Worm (Caenorhabditis elegans) whole organism, young adult: ENCODE measurements around the gene gpch-1.
"Not testable (repeated sequence)": the region's sequence is repeated elsewhere in the genome, so short reads cannot be mapped to it uniquely, and the experiment has no call there.

Source experiments
- C06A6.2 ChIP-seq: fragments of 200-800 bp; sonication (Bioruptor generic); conservative IDR thresholded peaks from 2 replicates; pipeline ENCODE4 v1.3.6; 2022; ENCODE audit warnings: missing genetic modification characterization, missing compliant biosample characterization
- F33H1.4 ChIP-seq: fragments of 200-800 bp; sonication (Bioruptor generic); IDR thresholded peaks from 2 replicates; pipeline ENCODE4 v1.3.6; 2022; ENCODE audit warnings: missing genetic modification reagents, missing genetic modification characterization, missing compliant biosample characterization
- F37B4.10 ChIP-seq: fragments of 200-800 bp; sonication (Bioruptor generic); IDR thresholded peaks from 2 replicates; pipeline ENCODE4 v1.3.6; 2022; ENCODE audit warnings: missing genetic modification characterization, missing compliant biosample characterization
- Y56A3A.18 ChIP-seq: fragments of 200-800 bp; sonication (Bioruptor generic); IDR thresholded peaks from 2 replicates; pipeline ENCODE4 v1.3.6; 2022; ENCODE audit warnings: missing genetic modification reagents, missing genetic modification characterization, missing compliant biosample characterization
- Y95B8A.8 ChIP-seq: fragments of 200-800 bp; sonication (Bioruptor generic); IDR thresholded peaks from 2 replicates; pipeline ENCODE4 v1.3.6; 2022; ENCODE audit warnings: missing genetic modification reagents, missing genetic modification characterization, missing compliant biosample characterization
- ZK185.1 ChIP-seq: sonication (generic microtip); optimal IDR thresholded peaks from 2 replicates; lab custom pipeline; 2016; ENCODE audit warnings: mild to moderate bottlenecking, missing genetic modification characterization, missing compliant biosample characterization; ENCODE audit not compliant: poor library complexity, severe bottlenecking
- cebp-1 ChIP-seq, 2 experiments: fragments of 200-800 bp in 1 of 2; sonication (Bioruptor generic) in 1 of 2; sonication (generic microtip) in 1 of 2; IDR thresholded peaks in 1 of 2; optimal IDR thresholded peaks in 1 of 2; 2 replicates each; pipeline versions ENCODE4 v1.3.6 to Lab custom; 2017 to 2022; ENCODE audit warnings: missing compliant biosample characterization in 2 of 2, missing genetic modification characterization in 2 of 2, mild to moderate bottlenecking in 1 of 2, missing genetic modification reagents in 1 of 2, moderate library complexity in 1 of 2
- cebp-2 ChIP-seq: fragments of 200-800 bp; sonication (Bioruptor generic); IDR thresholded peaks from 2 replicates; pipeline ENCODE4 v1.3.6; 2022; ENCODE audit warnings: missing genetic modification characterization, missing compliant biosample characterization
- ceh-27 ChIP-seq: fragments of 200-800 bp; sonication (Bioruptor generic); optimal IDR thresholded peaks from 2 replicates; lab custom pipeline; 2018; ENCODE audit warnings: mild to moderate bottlenecking, missing genetic modification characterization, moderate library complexity, missing compliant biosample characterization
- ceh-40 ChIP-seq: fragments of 200-800 bp; sonication (Bioruptor generic); IDR thresholded peaks from 2 replicates; pipeline ENCODE4 v1.3.6; 2022; ENCODE audit warnings: missing genetic modification characterization, missing compliant biosample characterization
- ceh-79 ChIP-seq: sonication (generic microtip); optimal IDR thresholded peaks from 2 replicates; lab custom pipeline; 2017; ENCODE audit warnings: mild to moderate bottlenecking, missing genetic modification characterization, missing compliant biosample characterization
- die-1 ChIP-seq: sonication (generic microtip); optimal IDR thresholded peaks from 2 replicates; lab custom pipeline; 2016; ENCODE audit warnings: missing genotype, mild to moderate bottlenecking, missing genetic modification characterization, missing compliant biosample characterization
- dpff-1 ChIP-seq: sonication (generic microtip); optimal IDR thresholded peaks from 2 replicates; lab custom pipeline; 2017; ENCODE audit warnings: mild to moderate bottlenecking, missing genetic modification characterization, missing compliant biosample characterization
- egl-44 ChIP-seq: fragments of 200-800 bp; sonication (Bioruptor generic); IDR thresholded peaks from 2 replicates; pipeline ENCODE4 v1.3.6; 2022; ENCODE audit warnings: missing genetic modification reagents, missing genetic modification characterization, missing compliant biosample characterization
- fkh-3 ChIP-seq: sonication (generic microtip); optimal IDR thresholded peaks from 2 replicates; lab custom pipeline; 2016; ENCODE audit warnings: mild to moderate bottlenecking, missing genetic modification characterization, missing compliant biosample characterization
- gei-17 ChIP-seq: fragments of 200-800 bp; sonication (Bioruptor generic); optimal IDR thresholded peaks from 2 replicates; lab custom pipeline; 2018; ENCODE audit warnings: mild to moderate bottlenecking, missing genetic modification characterization, missing compliant biosample characterization
- him-1 ChIP-seq: sonication (generic microtip); optimal IDR thresholded peaks from 2 replicates; lab custom pipeline; 2016; ENCODE audit warnings: missing genotype, missing genetic modification reagents, missing genetic modification characterization, missing compliant biosample characterization
- hlh-12 ChIP-seq: sonication (generic microtip); optimal IDR thresholded peaks from 2 replicates; lab custom pipeline; 2016; ENCODE audit warnings: missing genetic modification characterization, missing compliant biosample characterization
- hmg-1.2 ChIP-seq: fragments of 200-800 bp; sonication (Bioruptor generic); IDR thresholded peaks from 2 replicates; pipeline ENCODE4 v1.3.6; 2022; ENCODE audit warnings: missing genetic modification reagents, missing genetic modification characterization, missing compliant biosample characterization
- lin-35 ChIP-seq, 3 experiments: fragments of 150-350 bp in 2 of 3; sonication (generic microtip) in 1 of 3; optimal IDR thresholded peaks; 2 replicates each; lab custom pipeline; 2014 to 2018; ENCODE audit warnings: missing biosample characterization in 3 of 3, missing genetic modification characterization in 3 of 3, missing genetic modification reagents in 3 of 3
- lin-54 ChIP-seq: fragments of 200-800 bp; sonication (Bioruptor generic); optimal IDR thresholded peaks from 2 replicates; lab custom pipeline; 2018; ENCODE audit warnings: mild to moderate bottlenecking, missing genetic modification characterization, missing compliant biosample characterization
- lsl-1 ChIP-seq: fragments of 200-800 bp; sonication (Bioruptor generic); optimal IDR thresholded peaks from 2 replicates; lab custom pipeline; 2018; ENCODE audit warnings: mild to moderate bottlenecking, missing genetic modification characterization, moderate library complexity, missing compliant biosample characterization
- lsy-27 ChIP-seq: sonication (generic microtip); optimal IDR thresholded peaks from 2 replicates; lab custom pipeline; 2017; ENCODE audit warnings: missing genetic modification characterization, mild to moderate bottlenecking, missing compliant biosample characterization, antibody characterized with exemption, missing genotype, borderline replicate concordance; ENCODE audit not compliant: insufficient read depth
- madf-10 ChIP-seq: sonication (generic microtip); optimal IDR thresholded peaks from 2 replicates; lab custom pipeline; 2016; ENCODE audit warnings: mild to moderate bottlenecking, missing genetic modification characterization, missing compliant biosample characterization
- madf-6 ChIP-seq: fragments of 200-800 bp; sonication (Bioruptor generic); IDR thresholded peaks from 2 replicates; pipeline ENCODE4 v1.3.6; 2022; ENCODE audit warnings: missing genetic modification reagents, missing genetic modification characterization, missing compliant biosample characterization
- madf-8 ChIP-seq: fragments of 200-800 bp; sonication (Bioruptor generic); conservative IDR thresholded peaks from 2 replicates; pipeline ENCODE4 v1.3.6; 2022; ENCODE audit warnings: missing genetic modification reagents, missing genetic modification characterization, missing compliant biosample characterization
- mcd-1 ChIP-seq: fragments of 200-800 bp; sonication (Bioruptor generic); IDR thresholded peaks from 2 replicates; pipeline ENCODE4 v1.3.6; 2022; ENCODE audit warnings: missing genetic modification reagents, missing genetic modification characterization, missing compliant biosample characterization
- nfyb-1 ChIP-seq: fragments of 200-800 bp; sonication (Bioruptor generic); IDR thresholded peaks from 2 replicates; pipeline ENCODE4 v1.3.6; 2022; ENCODE audit warnings: missing genetic modification reagents, missing genetic modification characterization, missing compliant biosample characterization
- nhr-27 ChIP-seq: fragments of 200-800 bp; sonication (Bioruptor generic); optimal IDR thresholded peaks from 2 replicates; lab custom pipeline; 2018; ENCODE audit warnings: mild to moderate bottlenecking, missing genetic modification characterization, moderate library complexity, missing compliant biosample characterization
- pbrm-1 ChIP-seq: fragments of 200-800 bp; sonication (Bioruptor generic); IDR thresholded peaks from 2 replicates; pipeline ENCODE4 v1.3.6; 2022; ENCODE audit warnings: missing genetic modification reagents, missing genetic modification characterization, missing compliant biosample characterization
- rcor-1 ChIP-seq: fragments of 200-800 bp; sonication (Bioruptor generic); IDR thresholded peaks from 2 replicates; pipeline ENCODE4 v1.3.6; 2022; ENCODE audit warnings: missing genetic modification reagents, missing genetic modification characterization, missing compliant biosample characterization
- repo-1 ChIP-seq: sonication (generic microtip); optimal IDR thresholded peaks from 2 replicates; lab custom pipeline; 2017; ENCODE audit warnings: mild to moderate bottlenecking, missing genetic modification characterization, missing compliant biosample characterization
- rpc-1 ChIP-seq, 2 experiments: fragments of 150-350 bp in 1 of 2; sonication (generic microtip) in 1 of 2; optimal IDR thresholded peaks; 2 replicates each; lab custom pipeline; 2014 to 2018; ENCODE audit warnings: missing biosample characterization in 1 of 2, missing genetic modification characterization in 1 of 2, missing genetic modification reagents in 1 of 2, missing genotype in 1 of 2
- snpc-3.4 ChIP-seq: sonication (generic microtip); optimal IDR thresholded peaks from 2 replicates; lab custom pipeline; 2017; ENCODE audit warnings: missing genetic modification characterization, mild to moderate bottlenecking, missing compliant biosample characterization, antibody characterized with exemption, moderate library complexity, missing genotype, missing genetic modification reagents
- snpc-4 ChIP-seq, 5 experiments: fragments of 150-350 bp in 1 of 5; sonication (generic microtip) in 4 of 5; optimal IDR thresholded peaks; 2 replicates each; lab custom pipeline; 2014 to 2018; ENCODE audit warnings: missing genetic modification characterization in 5 of 5, missing biosample characterization in 3 of 5, antibody characterized with exemption in 2 of 5, mild to moderate bottlenecking in 2 of 5, missing compliant biosample characterization in 2 of 5, missing genotype in 2 of 5, moderate library complexity in 2 of 5, missing genetic modification reagents in 1 of 5
- tlf-1 ChIP-seq: fragments of 200-800 bp; sonication (Bioruptor generic); optimal IDR thresholded peaks from 2 replicates; lab custom pipeline; 2018; ENCODE audit warnings: mild to moderate bottlenecking, missing genetic modification characterization, missing compliant biosample characterization
- unc-130 ChIP-seq: sonication (generic microtip); optimal IDR thresholded peaks from 2 replicates; lab custom pipeline; 2016; ENCODE audit warnings: missing genetic modification reagents, missing genetic modification characterization, missing compliant biosample characterization
- ztf-3 ChIP-seq: fragments of 200-800 bp; sonication (Bioruptor generic); optimal IDR thresholded peaks from 2 replicates; lab custom pipeline; 2018; ENCODE audit warnings: mild to moderate bottlenecking, missing genetic modification characterization, missing compliant biosample characterization
- ztf-6 ChIP-seq: fragments of 200-800 bp; sonication (Bioruptor generic); IDR thresholded peaks from 2 replicates; pipeline ENCODE4 v1.3.6; 2022; ENCODE audit warnings: missing genetic modification reagents, missing genetic modification characterization, missing compliant biosample characterization

The gpch-1 gene

DNA sequence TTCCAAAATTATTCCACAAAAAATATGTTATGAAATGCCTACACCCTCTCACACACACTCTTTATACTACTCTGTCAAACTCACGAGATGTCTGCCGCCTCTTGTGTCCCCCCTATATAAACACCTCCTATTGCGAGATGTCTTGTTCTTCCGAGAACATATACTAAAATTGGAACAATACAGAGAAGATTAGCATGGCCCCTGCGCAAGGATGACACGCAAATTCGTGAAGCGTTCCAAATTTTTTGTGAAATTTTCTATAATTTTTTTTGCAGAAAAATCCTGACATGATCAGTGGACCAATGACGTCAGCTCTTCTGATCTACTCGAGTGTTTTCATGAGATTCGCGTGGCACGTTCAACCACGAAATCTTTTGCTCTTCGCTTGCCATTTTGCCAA is 5.7 kb downstream of the gpch-1 start (continued):
- TF ChIP-seq Y56A3A.18: 0 out of 2 replicates have a peak, but pooled peaks have one; percentile 64
- peak; percentile 2 for TF ChIP-seq die-1
- peak; percentile 54; the same call in 1 of the 2 replicates for TF ChIP-seq egl-44
- peak; percentile 38 for TF ChIP-seq ZK185.1 (tag; lab: Kevin White, UChicago)
- peak; percentile 26 for TF ChIP-seq lsl-1
- peak; percentile 64 for TF ChIP-seq hmg-1.2 (GFP tag; lab: Robert Waterston, UW)
- TF ChIP-seq madf-8 (GFP tag; lab: Robert Waterston, UW): 0 out of 2 replicates have a peak, but pooled peaks have one; percentile 12
- peak; percentile 56 for TF ChIP-seq ceh-79 (tag; lab: Kevin White, UChicago)
- TF ChIP-seq pbrm-1 (GFP tag; lab: Robert Waterston, UW): peak; percentile 58; the same call in 1 of the 2 replicates
- TF ChIP-seq ztf-6: 0 out of 2 replicates have a peak, but pooled peaks have one; percentile 25
- TF ChIP-seq rpc-1 (optimal IDR thresholded peaks at IDR 0.05; lab: Kevin White, UChicago): peak; percentile 50
- peak; percentile 70 for TF ChIP-seq rpc-1 (tag; optimal IDR thresholded peaks at IDR 0.05; lab: Kevin White, UChicago)
- TF ChIP-seq rcor-1 (GFP tag; lab: Robert Waterston, UW): peak; percentile 74
- peak in 1 of 3 experiments; percentile 52 for TF ChIP-seq lin-35 (GFP tag; optimal IDR thresholded peaks at IDR 0.05; lab: Kevin White, UChicago)
- peak; percentile 7 for TF ChIP-seq ceh-27 (GFP tag; lab: Kevin White, UChicago)
- peak; percentile 54 for TF ChIP-seq repo-1 (tag; lab: Kevin White, UChicago)
- peak; percentile 39 for TF ChIP-seq lin-54 (GFP tag; lab: Kevin White, UChicago)
- peak; percentile 78; the same call in 1 of the 2 replicates for TF ChIP-seq nfyb-1
- peak; percentile 65 for TF ChIP-seq mcd-1
- TF ChIP-seq dpff-1: peak; percentile 57
- TF ChIP-seq snpc-4 (GFP tag; optimal IDR thresholded peaks at IDR 0.05; lab: Kevin White, UChicago): peak; percentile 92
- TF ChIP-seq snpc-4 (tag; optimal IDR thresholded peaks at IDR 0.05; lab: Kevin White, UChicago): peak; percentile 94 to 99 (median 96)
- TF ChIP-seq gei-17 (GFP tag; lab: Kevin White, UChicago): peak; percentile 28
- peak; percentile 17; the same call in 1 of the 2 replicates for TF ChIP-seq F33H1.4 (GFP tag; lab: Robert Waterston, UW)
- peak; percentile 68 for TF ChIP-seq madf-6 (GFP tag; lab: Robert Waterston, UW)
- peak; percentile 46; the same call in 1 of the 2 replicates for TF ChIP-seq C06A6.2
- not testable (repeated sequence) for TF ChIP-seq cebp-1 (GFP tag; IDR thresholded peaks at IDR 0.05; lab: Robert Waterston, UW)
- TF ChIP-seq cebp-1 (tag; optimal IDR thresholded peaks at IDR 0.05; lab: Kevin White, UChicago): peak; percentile 77

DNA sequence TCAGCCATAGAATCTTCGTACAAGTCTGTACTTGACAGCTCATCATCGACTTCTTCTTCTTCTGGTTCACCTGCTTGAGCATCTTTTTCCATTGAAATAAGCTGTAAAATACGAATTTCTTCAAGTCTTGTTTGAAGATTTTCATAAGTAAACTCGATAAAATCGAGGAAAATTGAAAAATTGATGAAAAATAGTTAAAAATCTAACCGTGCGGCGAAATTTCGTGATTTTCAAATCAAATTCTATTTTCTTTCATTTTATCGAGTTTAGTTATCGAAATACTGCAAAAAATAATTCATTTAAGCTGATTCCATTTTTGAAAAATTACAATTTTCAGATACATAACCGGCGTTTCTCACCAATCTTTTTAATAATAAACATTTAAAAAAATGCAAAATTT is 6.8 kb downstream of the gpch-1 start, which contains the start of gene R07E5.11:
TSS of gene R07E5.11 (minus strand) at position 101 of the 400 bp plus-strand sequence.
- no peak for TF ChIP-seq snpc-4 (GFP tag; optimal IDR thresholded peaks at IDR 0.05; lab: Kevin White, UChicago)
- no peak for TF ChIP-seq snpc-4 (tag; optimal IDR thresholded peaks at IDR 0.05; lab: Kevin White, UChicago)
- TF ChIP-seq him-1 (tag; lab: Kevin White, UChicago): peak; percentile 34

DNA sequence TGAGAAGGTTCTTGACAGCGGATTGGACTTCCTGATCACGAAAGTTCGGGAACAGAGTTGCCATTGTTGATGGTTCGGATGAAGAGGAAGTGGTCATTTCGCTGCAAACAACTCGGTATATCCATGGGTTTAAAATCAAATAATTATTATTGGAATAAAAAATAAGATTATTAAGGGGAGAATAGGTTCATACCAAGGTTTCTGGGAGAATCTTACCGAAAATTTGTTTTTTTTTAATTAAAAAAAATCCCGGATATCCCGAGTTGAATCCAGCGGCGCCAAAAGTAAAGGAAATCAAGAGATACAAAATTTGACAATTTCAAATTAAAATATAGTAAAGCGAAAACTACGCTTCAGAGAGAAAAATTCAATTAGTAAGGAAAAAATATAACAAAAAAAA is 9.6 kb downstream of the gpch-1 start, which contains the start of the genes R07E5.19 and pdcd-2:
TSS of gene R07E5.19 (minus strand) at position 101 of the 400 bp plus-strand sequence.
TSS of gene pdcd-2 (minus strand) at position 102 of the 400 bp plus-strand sequence.
- TF ChIP-seq lsl-1: no peak
- TF ChIP-seq nhr-27 (tag; lab: Kevin White, UChicago): no peak
- TF ChIP-seq tlf-1 (GFP tag; lab: Kevin White, UChicago): no peak
- TF ChIP-seq lsy-27 (tag; lab: Kevin White, UChicago): no peak
- no peak for TF ChIP-seq F37B4.10
- no peak for TF ChIP-seq Y95B8A.8 (GFP tag; lab: Robert Waterston, UW)
- no peak for TF ChIP-seq ztf-3 (GFP tag; lab: Kevin White, UChicago)
- TF ChIP-seq cebp-2 (GFP tag; lab: Robert Waterston, UW): no peak
- no peak for TF ChIP-seq hlh-12 (tag; lab: Kevin White, UChicago)
- TF ChIP-seq ceh-40: no peak
- no peak for TF ChIP-seq fkh-3 (tag; lab: Kevin White, UChicago)
- TF ChIP-seq snpc-3.4: no peak
- no peak for TF ChIP-seq lin-35 (GFP tag; optimal IDR thresholded peaks at IDR 0.05; lab: Kevin White, UChicago)
- TF ChIP-seq madf-10 (tag; lab: Kevin White, UChicago): no peak
- no peak for TF ChIP-seq unc-130
- no peak for TF ChIP-seq F33H1.4 (GFP tag; lab: Robert Waterston, UW)
- TF ChIP-seq Y56A3A.18: no peak
